Worm (Caenorhabditis elegans): ENCODE measurements around the gene twk-6.
A peak's percentile ranks its signal among the peaks of the same experiment; 100 is the strongest.

The twk-6 gene

DNA sequence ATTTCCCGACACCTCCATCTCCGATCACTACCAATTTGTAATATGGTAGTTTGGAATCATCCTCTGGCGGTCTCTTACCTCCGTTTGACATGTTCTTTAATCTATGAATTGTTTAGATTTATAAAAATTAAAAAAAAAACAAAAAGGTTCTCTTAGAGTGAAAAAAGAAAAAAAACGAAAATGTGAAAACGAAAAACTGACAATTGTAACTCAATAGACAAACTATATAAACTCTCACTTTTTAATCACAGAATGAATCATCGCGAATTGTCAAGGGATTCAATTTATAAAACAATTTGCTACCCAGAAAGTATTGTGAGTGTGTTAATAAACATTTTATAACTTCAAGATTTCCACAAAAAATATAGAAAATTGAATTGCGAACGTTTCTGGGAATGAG, 2.7 kb upstream of the twk-6 start, which contains the start of gene ras-2:
Gene ras-2, minus strand, starts transcription at position 101 of the 400 bp plus-strand sequence.
- TF ChIP-seq egl-44 (GFP tag; IDR thresholded peaks at IDR 0.05) = no peak

DNA sequence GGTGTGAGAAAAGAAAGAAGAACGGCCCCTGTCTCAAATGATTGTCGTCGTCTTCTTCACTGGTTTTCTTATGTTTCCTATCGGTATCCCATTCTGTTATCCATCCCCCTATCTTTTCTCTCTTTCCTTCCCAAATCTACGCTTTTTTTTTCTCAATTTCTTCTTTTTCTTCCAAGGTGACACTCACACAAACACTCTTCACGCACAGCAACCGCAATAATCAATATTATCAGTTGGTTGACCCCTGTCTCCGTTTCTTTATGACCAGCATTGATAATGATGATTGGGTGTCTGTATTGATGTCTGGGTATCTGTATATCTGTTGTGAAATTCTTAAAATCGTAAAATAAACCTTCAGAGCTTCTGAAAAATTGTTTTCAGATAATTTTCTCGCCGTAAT, 1.9 kb upstream of the twk-6 start:
- TF ChIP-seq F10E7.11 (tag; optimal IDR thresholded peaks at IDR 0.05) (no peak), nhr-80 (tag; optimal IDR thresholded peaks at IDR 0.05) (peak; percentile 32), cebp-1 (GFP tag; IDR thresholded peaks at IDR 0.05) (no peak), cebp-1 (tag; optimal IDR thresholded peaks at IDR 0.05) (peak; percentile 48), ets-4 (GFP tag; optimal IDR thresholded peaks at IDR 0.05) (no peak), snpc-1.1 (tag; optimal IDR thresholded peaks at IDR 0.05; ENCODE audit: insufficient read depth) (no peak)

ce11 chrIII:4745934-4746333, 3.2 kb downstream of the twk-6 start, which contains the start of gene F17C8.6:
F17C8.6 (minus strand) TSS chrIII:4746034.
- no peak for TF ChIP-seq nfya-2 (GFP tag; IDR thresholded peaks at IDR 0.05)
- no peak for TF ChIP-seq Y95B8A.8 (GFP tag; IDR thresholded peaks at IDR 0.05)
- no peak for TF ChIP-seq sea-2 (GFP tag; IDR thresholded peaks at IDR 0.05)
- TF ChIP-seq attf-6 (GFP tag; IDR thresholded peaks at IDR 0.05) = no peak
- no peak for TF ChIP-seq ets-4 (GFP tag; optimal IDR thresholded peaks at IDR 0.05)
- TF ChIP-seq B0261.1 (tag; optimal IDR thresholded peaks at IDR 0.05) = no peak
- no peak for TF ChIP-seq sptf-2 (GFP tag; optimal IDR thresholded peaks at IDR 0.05)
- no peak for TF ChIP-seq zim-3 (tag; optimal IDR thresholded peaks at IDR 0.05)
- TF ChIP-seq nfya-1 (tag; optimal IDR thresholded peaks at IDR 0.05; ENCODE audit: borderline replicate concordance, insufficient read depth) = no peak
- TF ChIP-seq Y67H2A.10 (GFP tag; conservative IDR thresholded peaks at IDR 0.05) = no peak
- no peak for TF ChIP-seq lin-40 (tag; optimal IDR thresholded peaks at IDR 0.05)
- no peak for TF ChIP-seq bed-2 (GFP tag; IDR thresholded peaks at IDR 0.05)
- no peak for TF ChIP-seq Y53F4B.3 (GFP tag; IDR thresholded peaks at IDR 0.05)
- no peak for TF ChIP-seq K12H6.12 (tag; optimal IDR thresholded peaks at IDR 0.05)
- no peak for TF ChIP-seq snpc-4 (GFP tag; optimal IDR thresholded peaks at IDR 0.05)
- TF ChIP-seq snpc-4 (tag; optimal IDR thresholded peaks at IDR 0.05) = no peak
- no peak for TF ChIP-seq ceh-91 (GFP tag; IDR thresholded peaks at IDR 0.05)
- TF ChIP-seq dpl-1 (GFP tag; optimal IDR thresholded peaks at IDR 0.05) = no peak
- TF ChIP-seq K11D2.4 (GFP tag; IDR thresholded peaks at IDR 0.05) = no peak
- TF ChIP-seq lsl-1 (GFP tag; optimal IDR thresholded peaks at IDR 0.05) = no peak
- no peak for TF ChIP-seq lin-35 (GFP tag; optimal IDR thresholded peaks at IDR 0.05)

DNA sequence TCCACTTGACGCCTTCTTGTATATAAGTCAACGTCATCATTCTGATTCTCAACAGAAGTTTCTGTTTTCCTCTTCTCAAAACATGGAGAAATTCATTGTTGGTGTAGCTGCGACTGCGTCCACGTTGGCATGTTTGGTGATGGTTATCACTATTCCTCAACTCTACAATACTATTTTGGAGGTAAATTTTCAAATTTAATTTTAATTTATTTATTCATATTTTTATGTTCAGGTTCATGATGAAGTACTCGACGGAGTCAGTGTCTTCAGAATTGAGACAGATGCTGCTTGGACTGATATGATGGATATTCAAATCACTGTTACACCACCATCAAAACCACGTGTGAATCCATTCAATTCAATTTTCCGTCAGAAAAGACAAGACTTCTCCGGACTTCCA, 5.4 kb downstream of the twk-6 start, which contains the start of gene col-89:
Gene col-89, plus strand, starts transcription at position 19 of the 400 bp plus-strand sequence.
- TF ChIP-seq D2030.7 (GFP tag; IDR thresholded peaks at IDR 0.05) (no peak), B0035.1 (tag; optimal IDR thresholded peaks at IDR 0.05) (no peak), madf-6 (GFP tag; IDR thresholded peaks at IDR 0.05) (no peak), B0336.3 (GFP tag; IDR thresholded peaks at IDR 0.05) (no peak)

ce11 chrIII:4748666-4749065, 5.9 kb downstream of the twk-6 start:
- no peak for TF ChIP-seq D2030.7 (GFP tag; IDR thresholded peaks at IDR 0.05)
- no peak for TF ChIP-seq T26A5.8 (tag; optimal IDR thresholded peaks at IDR 0.05)
- TF ChIP-seq akir-1 (GFP tag; optimal IDR thresholded peaks at IDR 0.05) = no peak
- TF ChIP-seq lin-40 (tag; optimal IDR thresholded peaks at IDR 0.05) = no peak
- no peak for TF ChIP-seq hrde-1 (tag; optimal IDR thresholded peaks at IDR 0.05; ENCODE audit: borderline replicate concordance)
- TF ChIP-seq hsf-1 (GFP tag; IDR thresholded peaks at IDR 0.05) = no peak
- TF ChIP-seq egl-18 (GFP tag; IDR thresholded peaks at IDR 0.05) = no peak
- no peak for TF ChIP-seq unc-62 (GFP tag; optimal IDR thresholded peaks at IDR 0.05)
- peak; percentile 90 for TF ChIP-seq egrh-3 (GFP tag; IDR thresholded peaks at IDR 0.05)
- no peak for TF ChIP-seq dpff-1 (tag; optimal IDR thresholded peaks at IDR 0.05)
- TF ChIP-seq Y95B8A.8 (GFP tag; IDR thresholded peaks at IDR 0.05) = no peak
- peak; percentile 93 for TF ChIP-seq zfh-2 (GFP tag; conservative IDR thresholded peaks at IDR 0.05)
- TF ChIP-seq ztf-28 (GFP tag; IDR thresholded peaks at IDR 0.05) = no peak

All from whole organism, young adult.